Fruit fly (Drosophila melanogaster): ENCODE data around the gene pinta.

Gene pinta

dm6 chr3R:22468829-22469487 lies 44.2 kb upstream of the pinta start (continued):
- TF ChIP-seq Hr39 (optimal IDR thresholded peaks at IDR 0.05) (no peak), CG33213 (GFP tag; optimal IDR thresholded peaks at IDR 0.05) (no peak), ro (GFP tag; IDR thresholded peaks at IDR 0.05) (no peak; the same call in 1 of the 2 replicates), CG8944 (GFP tag; optimal IDR thresholded peaks at IDR 0.05) (peak; percentile 80), Scr (GFP tag; IDR thresholded peaks at IDR 0.05; ENCODE audit: partially characterized antibody) (no peak), dati (GFP tag; IDR thresholded peaks at IDR 0.05) (no peak), CG11560 (tag; IDR thresholded peaks at IDR 0.05) (peak; percentile 72; the same call in 2 of the 3 replicates), CG16813 (GFP tag; IDR thresholded peaks at IDR 0.05; ENCODE audit: partially characterized antibody) (no peak), pho (GFP tag; optimal IDR thresholded peaks at IDR 0.05) (peak; percentile 85), gcm2 (GFP tag; optimal IDR thresholded peaks at IDR 0.05) (peak; percentile 67), CG3847 (GFP tag; IDR thresholded peaks at IDR 0.05) (peak; percentile 88), phol (tag; optimal IDR thresholded peaks at IDR 0.05) (peak; percentile 82), zen2 (GFP tag; IDR thresholded peaks at IDR 0.05; ENCODE audit: partially characterized antibody) (no peak), E2f2 (GFP tag; IDR thresholded peaks at IDR 0.05) (peak; percentile 57), CG2712 (tag; optimal IDR thresholded peaks at IDR 0.05) (no peak), CG34376 (GFP tag; optimal IDR thresholded peaks at IDR 0.05) (peak; percentile 90), pfk (GFP tag; optimal IDR thresholded peaks at IDR 0.05) (no peak), CG12744 (GFP tag; optimal IDR thresholded peaks at IDR 0.05) (peak; percentile 73), pb (GFP tag; optimal IDR thresholded peaks at IDR 0.05) (peak; percentile 88), lab (GFP tag; optimal IDR thresholded peaks at IDR 0.05) (peak; percentile 96), CG12769 (tag; optimal IDR thresholded peaks at IDR 0.05) (no peak), lola (GFP tag; optimal IDR thresholded peaks at IDR 0.05) (no peak), CG1647 (GFP tag; optimal IDR thresholded peaks at IDR 0.05) (peak; percentile 86), Hr51 (GFP tag; optimal IDR thresholded peaks at IDR 0.05) (peak; percentile 84 to 96), CG10565 (GFP tag; optimal IDR thresholded peaks at IDR 0.05) (peak; percentile 51), CrebB (tag; optimal IDR thresholded peaks at IDR 0.05) (peak; percentile 82), CG11247 (GFP tag; IDR thresholded peaks at IDR 0.05) (peak; percentile 81), MTF-1 (GFP tag; optimal IDR thresholded peaks at IDR 0.05; ENCODE audit: borderline replicate concordance) (peak; percentile 1), CG4360 (GFP tag; IDR thresholded peaks at IDR 0.05) (0 out of 2 replicates have a peak, but pooled peaks have one; percentile 24), CG12942 (GFP tag; optimal IDR thresholded peaks at IDR 0.05) (peak; percentile 77), CG15601 (tag; optimal IDR thresholded peaks at IDR 0.05) (no peak), dan (GFP tag; IDR thresholded peaks at IDR 0.05) (no peak), Dp (GFP tag; optimal IDR thresholded peaks at IDR 0.05) (no peak), tup (GFP tag; optimal IDR thresholded peaks at IDR 0.05) (peak; percentile 87), dmrt99B (tag; optimal IDR thresholded peaks at IDR 0.05) (peak; percentile 93), emc (GFP tag; optimal IDR thresholded peaks at IDR 0.05) (peak; percentile 78), Ssrp (tag; optimal IDR thresholded peaks at IDR 0.05) (peak; percentile 69), CG32772 (GFP tag; IDR thresholded peaks at IDR 0.05) (peak; percentile 77), ap (GFP tag; IDR thresholded peaks at IDR 0.05) (peak; percentile 63; the same call in 1 of the 2 replicates), CG12236 (GFP tag; optimal IDR thresholded peaks at IDR 0.05) (peak; percentile 49), Sry-β (GFP tag; optimal IDR thresholded peaks at IDR 0.05) (no peak), Elba2 (GFP tag; optimal IDR thresholded peaks at IDR 0.05) (no peak), Tbp (GFP tag; optimal IDR thresholded peaks at IDR 0.05) (no peak), stwl (tag; optimal IDR thresholded peaks at IDR 0.05) (no peak), Awh (GFP tag; IDR thresholded peaks at IDR 0.05) (peak; percentile 78; the same call in 1 of the 2 replicates), Ravus (GFP tag; IDR thresholded peaks at IDR 0.05) (peak; percentile 62), Ets65A (GFP tag) (peak; percentile 97), h (optimal IDR thresholded peaks at IDR 0.05) (no peak), Mes4 (GFP tag; optimal IDR thresholded peaks at IDR 0.05) (peak; percentile 74), CG8478 (optimal IDR thresholded peaks at IDR 0.05) (peak; percentile 67)
